Worm (Caenorhabditis elegans) whole organism, mixed stage, embryonic: ENCODE results near the gene fbxb-18.

Experiments used
- unc-62 ChIP-seq: fragments of 150-350 bp; optimal IDR thresholded peaks from 2 replicates; lab custom pipeline; 2014; ENCODE audit warnings: missing biosample characterization, missing genetic modification reagents, missing genetic modification characterization
- ztf-11 ChIP-seq: fragments of 150-350 bp; optimal IDR thresholded peaks from 2 replicates; lab custom pipeline; 2014; ENCODE audit warnings: missing biosample characterization, missing genetic modification characterization

- TF ChIP-seq unc-62 (GFP tag; lab: Kevin White, UChicago) = no peak
- no peak for TF ChIP-seq ztf-11 (tag; lab: Kevin White, UChicago)
Observed at ce11 chrII:1709959-1710358, 21.2 kb upstream of the fbxb-18 start, which contains the start of gene fbxa-184.
